Worm (Caenorhabditis elegans) whole organism, L3 larva: ENCODE results near the gene F55A11.6.

ENCODE experiments used
- R02D3.7 ChIP-seq: fragments of 150-350 bp; optimal IDR thresholded peaks from 2 replicates; lab custom pipeline; 2014; ENCODE audit warnings: missing biosample characterization, missing genetic modification characterization
- aly-2 ChIP-seq: fragments of 150-350 bp; optimal IDR thresholded peaks from 2 replicates; lab custom pipeline; 2014; ENCODE audit warnings: missing biosample characterization, missing genetic modification characterization
- ceh-28 ChIP-seq: fragments of 150-350 bp; optimal IDR thresholded peaks from 2 replicates; lab custom pipeline; 2014; ENCODE audit warnings: missing biosample characterization, missing genetic modification reagents, missing genetic modification characterization
- elt-1 ChIP-seq: fragments of 150-350 bp; optimal IDR thresholded peaks from 2 replicates; lab custom pipeline; 2014; ENCODE audit warnings: missing biosample characterization, missing genetic modification characterization
- elt-2 ChIP-seq: sonication (generic microtip); optimal IDR thresholded peaks from 2 replicates; lab custom pipeline; 2016; ENCODE audit warnings: missing genetic modification reagents, mild to moderate bottlenecking, missing genetic modification characterization, missing compliant biosample characterization
- fos-1 ChIP-seq: fragments of 150-350 bp; optimal IDR thresholded peaks from 2 replicates; lab custom pipeline; 2014; ENCODE audit warnings: missing biosample characterization, missing genetic modification characterization
- lin-15B ChIP-seq: fragments of 150-350 bp; optimal IDR thresholded peaks from 2 replicates; lab custom pipeline; 2014; ENCODE audit warnings: missing biosample characterization, missing genetic modification characterization
- lin-39 ChIP-seq: fragments of 150-350 bp; optimal IDR thresholded peaks from 2 replicates; lab custom pipeline; 2018; ENCODE audit warnings: missing biosample characterization, missing genetic modification reagents, missing genetic modification characterization
- nfya-1 ChIP-seq: sonication (generic microtip); optimal IDR thresholded peaks from 2 replicates; lab custom pipeline; 2017; ENCODE audit warnings: missing genetic modification characterization, mild to moderate bottlenecking, missing compliant biosample characterization, antibody characterized with exemption, moderate library complexity; ENCODE audit not compliant: insufficient read depth
- nhr-237 ChIP-seq: fragments of 150-350 bp; optimal IDR thresholded peaks from 2 replicates; lab custom pipeline; 2014; ENCODE audit warnings: missing biosample characterization, missing genetic modification characterization
- nhr-25 ChIP-seq: sonication (generic microtip); optimal IDR thresholded peaks from 2 replicates; lab custom pipeline; 2017; ENCODE audit warnings: missing biosample characterization, missing genetic modification characterization
- sea-2 ChIP-seq: fragments of 150-350 bp; sonication (generic microtip); optimal IDR thresholded peaks from 4 replicates; lab custom pipeline; 2014; ENCODE audit warnings: missing biosample characterization, missing genetic modification reagents, missing genetic modification characterization
- unc-39 ChIP-seq: sonication (generic microtip); optimal IDR thresholded peaks from 4 replicates; lab custom pipeline; 2017; ENCODE audit warnings: missing biosample characterization, missing genetic modification characterization

DNA sequence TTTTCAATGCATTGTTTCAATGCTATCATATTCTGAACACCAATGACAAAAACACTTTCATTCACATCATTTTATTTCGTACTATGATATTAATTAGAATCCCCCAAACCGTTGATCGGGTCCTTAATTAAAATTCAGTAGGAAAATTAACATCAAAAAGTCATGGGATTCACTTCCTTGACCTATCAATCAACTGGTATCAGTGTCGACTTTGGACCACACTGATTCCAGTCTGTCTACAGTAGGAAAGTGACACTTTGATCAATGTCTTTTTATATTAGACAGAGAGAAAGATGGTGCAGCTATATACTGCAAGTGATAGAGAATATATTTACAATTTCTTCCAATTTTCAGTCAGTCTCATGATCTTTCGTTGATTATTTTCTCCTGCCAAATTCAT is 19.7 kb downstream of the F55A11.6 start:
- TF ChIP-seq lin-15B (no peak), R02D3.7 (no peak), nhr-237 (tag; lab: Kevin White, UChicago) (no peak), elt-1 (no peak), nhr-25 (tag; lab: Kevin White, UChicago) (no peak), fos-1 (no peak), lin-39 (tag; lab: Kevin White, UChicago) (no peak), sea-2 (GFP tag; lab: Kevin White, UChicago) (no peak), unc-39 (no peak), nfya-1 (tag; lab: Kevin White, UChicago) (no peak), ceh-28 (no peak), aly-2 (tag; lab: Kevin White, UChicago) (no peak), elt-2 (tag; lab: Kevin White, UChicago) (no peak)
